Fruit fly (Drosophila melanogaster): ENCODE results near the gene Nrx-1.

DNA sequence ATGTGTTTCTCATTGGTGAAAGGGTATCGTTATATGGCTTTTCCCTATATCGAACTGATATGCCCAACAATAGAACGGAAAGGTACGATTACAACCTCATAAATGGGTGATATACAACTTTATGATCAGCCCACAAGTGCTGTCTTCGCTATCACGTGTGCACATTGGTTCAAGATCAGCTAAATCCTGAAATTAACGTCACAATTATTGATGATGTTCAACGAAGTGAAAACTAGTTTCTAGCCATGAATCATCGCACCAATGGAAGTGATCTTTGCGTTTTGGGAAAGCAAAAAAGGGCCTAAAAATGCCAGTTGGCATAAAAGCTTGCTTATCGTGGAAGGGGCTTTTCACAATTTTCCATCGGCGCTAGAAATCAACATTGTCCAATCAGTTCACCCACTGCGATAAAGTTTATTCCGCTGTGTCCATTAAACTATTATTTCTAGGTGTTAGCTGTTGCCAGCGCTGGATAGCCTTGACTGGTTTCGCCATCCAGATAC is 3.6 kb upstream of the Nrx-1 start, which contains the start of gene CG7054:
- no peak for TF ChIP-seq psq (optimal IDR thresholded peaks at IDR 0.05)
- no peak for TF ChIP-seq CG8478 (optimal IDR thresholded peaks at IDR 0.05)
- TF ChIP-seq usp (GFP tag; optimal IDR thresholded peaks at IDR 0.05) = no peak
- TF ChIP-seq pan (optimal IDR thresholded peaks at IDR 0.05) = no peak
- no peak for TF ChIP-seq EcR (GFP tag; optimal IDR thresholded peaks at IDR 0.05)

All from whole organism.